Worm (Caenorhabditis elegans): ENCODE measurements around the gene smc-5.

Gene smc-5

DNA sequence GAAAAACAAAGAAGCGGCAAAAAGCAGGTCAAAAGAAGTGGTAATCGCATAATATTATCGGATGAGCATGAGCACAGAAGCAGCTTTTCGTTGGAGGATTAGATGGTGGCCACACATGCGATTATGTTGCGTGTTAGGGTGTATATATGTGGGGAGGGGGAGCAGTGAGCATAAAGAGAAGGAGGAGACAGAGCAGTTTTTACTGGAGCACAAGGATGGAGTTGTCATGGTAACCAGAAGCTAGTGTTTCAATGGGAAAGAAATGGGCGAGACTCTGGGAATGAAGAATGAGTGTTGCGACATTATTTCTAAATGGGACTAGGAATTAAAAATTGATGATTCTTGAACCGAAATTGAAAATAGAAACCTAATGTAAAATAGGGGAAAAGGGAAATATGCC is 6.0 kb downstream of the smc-5 start, which contains the start of gene C27A2.8:
Gene C27A2.8, minus strand, starts transcription at position 117 of the 400 bp plus-strand sequence.
- no peak for TF ChIP-seq klf-2 (GFP tag; conservative IDR thresholded peaks at IDR 0.05)

DNA sequence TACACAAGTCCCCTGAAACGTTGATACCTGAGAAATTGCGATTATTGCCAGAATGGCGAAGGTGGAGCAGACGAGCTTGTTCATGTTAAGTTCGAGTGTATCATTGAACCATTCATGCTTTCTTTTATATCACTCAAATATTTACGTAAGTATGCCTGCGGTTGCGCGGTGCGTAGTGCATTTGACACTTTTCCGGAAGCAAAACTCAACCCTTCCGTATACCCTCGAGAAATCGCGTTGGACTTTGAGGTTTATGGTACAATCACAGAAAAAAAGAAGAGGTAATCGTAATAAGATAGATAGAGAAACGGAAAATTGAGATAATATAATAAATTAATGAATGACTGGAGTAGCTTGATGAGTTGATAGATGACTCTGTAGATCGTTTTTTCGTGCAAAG is 7.6 kb downstream of the smc-5 start, which contains the start of gene idpb-2:
Gene idpb-2, minus strand, starts transcription at position 101 of the 400 bp plus-strand sequence.
- TF ChIP-seq ztf-23 (GFP tag; IDR thresholded peaks at IDR 0.05) (no peak), ztf-29 (GFP tag; IDR thresholded peaks at IDR 0.05) (no peak), klf-2 (GFP tag; conservative IDR thresholded peaks at IDR 0.05) (no peak)

DNA sequence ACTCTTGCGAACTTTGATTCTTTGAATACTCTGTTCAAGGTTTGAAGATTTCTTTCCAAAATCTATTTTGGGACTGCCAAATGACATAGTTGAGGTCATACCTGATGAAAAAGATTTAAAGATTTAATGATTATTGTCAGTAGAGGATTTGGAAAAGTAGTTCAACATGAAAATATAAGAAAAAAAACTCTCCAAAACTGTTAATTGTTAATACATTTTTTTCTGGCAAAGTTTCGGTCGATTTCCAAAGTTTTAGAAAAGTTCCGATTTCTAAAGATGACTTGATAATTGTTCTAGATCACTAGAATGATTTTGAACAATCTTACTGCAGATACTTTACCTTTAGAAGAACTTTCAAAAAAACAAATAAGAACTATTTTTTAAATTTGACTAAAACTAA is 9.3 kb downstream of the smc-5 start, which contains the start of gene C27A2.7:
Gene C27A2.7, minus strand, starts transcription at position 101 of the 400 bp plus-strand sequence.
- TF ChIP-seq tab-1 (GFP tag; IDR thresholded peaks at IDR 0.05): no peak
- TF ChIP-seq klf-2 (GFP tag; conservative IDR thresholded peaks at IDR 0.05): no peak
- TF ChIP-seq ztf-23 (GFP tag; IDR thresholded peaks at IDR 0.05): no peak
- no peak for TF ChIP-seq ztf-29 (GFP tag; IDR thresholded peaks at IDR 0.05)
- TF ChIP-seq flt-1 (GFP tag; IDR thresholded peaks at IDR 0.05): no peak
- no peak for TF ChIP-seq med-1 (GFP tag; optimal IDR thresholded peaks at IDR 0.05; ENCODE audit: insufficient read depth)

DNA sequence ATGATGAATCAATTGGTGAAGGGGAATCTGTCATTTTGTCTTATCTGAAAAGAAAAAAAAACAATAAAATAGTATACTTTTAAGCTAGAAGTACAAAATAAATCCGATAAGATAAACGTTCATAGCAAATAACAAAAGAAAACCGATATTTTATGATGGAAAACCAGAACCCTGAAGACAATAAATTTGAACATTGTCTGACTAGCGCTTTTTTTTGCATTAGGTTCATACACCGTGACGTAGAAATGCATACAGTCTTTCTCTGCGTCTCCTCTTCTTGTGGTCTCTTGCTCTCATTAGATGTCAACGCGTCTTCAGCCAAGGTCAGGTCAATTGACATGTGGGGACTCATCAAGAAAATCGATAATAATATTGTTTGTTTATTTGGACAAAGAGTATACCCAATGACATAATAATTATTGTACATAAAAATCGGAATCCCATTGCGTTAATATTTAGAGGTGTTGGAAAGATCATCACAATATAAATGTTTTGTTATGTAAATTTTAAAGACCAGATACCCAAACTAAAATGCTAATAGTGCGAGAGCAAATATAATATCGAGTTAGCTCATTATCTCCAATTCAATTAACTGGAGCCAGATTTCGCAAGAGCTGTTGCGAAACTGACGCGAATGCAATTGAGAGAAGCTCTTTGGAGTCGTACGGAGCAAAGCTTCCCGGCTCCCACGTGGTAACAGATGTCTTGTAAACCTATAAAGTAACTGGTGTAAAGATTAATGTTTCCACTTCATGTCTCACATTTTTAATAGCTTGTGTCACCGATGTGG is 19.4 kb downstream of the smc-5 start, which contains the start of gene dsh-2:
Gene dsh-2, minus strand, starts transcription at position 51 of the 790 bp plus-strand sequence.
- peak; percentile 63; the same call in 1 of the 2 replicates for TF ChIP-seq T22C8.4 (GFP tag; IDR thresholded peaks at IDR 0.05)
- TF ChIP-seq klf-2 (GFP tag; conservative IDR thresholded peaks at IDR 0.05): no peak

DNA sequence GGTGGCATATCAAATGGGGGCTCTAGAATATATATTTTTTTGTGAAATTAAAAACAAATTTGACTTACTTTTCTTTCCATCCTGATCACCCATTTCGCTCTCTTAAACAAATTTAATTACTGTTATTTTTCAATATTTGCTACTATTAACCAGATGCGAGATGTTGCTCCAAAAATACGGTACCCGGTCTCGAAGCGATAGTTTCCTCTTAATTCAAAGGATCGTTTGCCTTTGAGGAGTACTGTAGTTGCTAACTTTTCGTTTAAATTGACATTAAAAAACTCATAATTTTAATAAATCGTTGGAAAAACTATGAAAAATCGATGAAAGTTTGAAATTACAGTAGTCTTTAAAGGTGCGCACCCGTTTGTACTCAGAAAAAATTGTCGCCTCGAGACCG is 21.4 kb downstream of the smc-5 start, which contains the start of gene C04G6.4:
Gene C04G6.4, minus strand, starts transcription at position 101 of the 400 bp plus-strand sequence.
- TF ChIP-seq cog-1 (tag; optimal IDR thresholded peaks at IDR 0.05) (no peak), tab-1 (GFP tag; IDR thresholded peaks at IDR 0.05) (no peak), med-1 (GFP tag; optimal IDR thresholded peaks at IDR 0.05; ENCODE audit: insufficient read depth) (no peak), klf-2 (GFP tag; conservative IDR thresholded peaks at IDR 0.05) (no peak), flt-1 (GFP tag; IDR thresholded peaks at IDR 0.05) (no peak), ztf-23 (GFP tag; IDR thresholded peaks at IDR 0.05) (no peak), ref-1 (GFP tag; conservative IDR thresholded peaks at IDR 0.05) (no peak), T22C8.4 (GFP tag; IDR thresholded peaks at IDR 0.05) (no peak), ztf-29 (GFP tag; IDR thresholded peaks at IDR 0.05) (no peak)

DNA sequence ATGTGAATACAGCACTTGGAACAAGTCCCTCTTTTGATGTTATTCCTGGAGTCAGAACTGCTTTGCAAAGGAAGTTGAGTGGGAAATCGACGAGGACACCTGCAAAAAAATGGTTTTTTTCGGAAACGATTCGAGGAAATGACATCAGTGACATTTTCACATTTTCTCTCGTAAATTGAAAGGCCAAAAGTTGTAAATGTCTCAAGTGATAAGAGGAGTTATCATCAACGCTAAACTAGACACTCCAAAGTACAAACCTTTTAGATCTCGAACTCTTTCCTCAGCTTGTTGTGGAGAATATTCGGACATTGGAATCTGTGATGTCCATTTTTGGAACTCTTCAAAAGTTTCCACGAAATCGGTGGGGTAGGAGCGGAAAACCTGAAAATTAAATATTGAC is 22.3 kb downstream of the smc-5 start:
- TF ChIP-seq flt-1 (GFP tag; IDR thresholded peaks at IDR 0.05) (no peak), tab-1 (GFP tag; IDR thresholded peaks at IDR 0.05) (no peak), ztf-29 (GFP tag; IDR thresholded peaks at IDR 0.05) (no peak), med-1 (GFP tag; optimal IDR thresholded peaks at IDR 0.05; ENCODE audit: insufficient read depth) (no peak), T22C8.4 (GFP tag; IDR thresholded peaks at IDR 0.05) (no peak), klf-2 (GFP tag; conservative IDR thresholded peaks at IDR 0.05) (no peak), ref-1 (GFP tag; conservative IDR thresholded peaks at IDR 0.05) (no peak), ztf-23 (GFP tag; IDR thresholded peaks at IDR 0.05) (no peak), cog-1 (tag; optimal IDR thresholded peaks at IDR 0.05) (no peak)

DNA sequence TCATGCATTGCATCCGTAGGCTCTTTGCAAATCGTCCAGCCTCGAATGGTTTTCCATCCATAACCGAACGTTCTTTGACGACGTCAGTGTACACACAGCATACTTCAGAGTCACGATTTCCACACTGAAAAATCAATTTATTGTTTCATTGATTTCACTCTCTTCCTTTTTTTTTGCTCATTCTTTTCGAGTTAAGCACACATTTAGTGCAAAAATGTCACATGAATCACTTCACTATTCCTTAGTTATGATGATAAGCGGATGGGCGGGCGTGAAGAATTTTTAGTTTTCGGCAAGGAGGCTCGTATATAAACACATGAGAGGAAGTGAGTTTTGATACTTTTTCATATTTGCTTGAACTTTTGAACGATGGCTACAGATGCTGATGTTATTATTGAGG is 23.5 kb downstream of the smc-5 start, which contains the start of gene txt-9:
Gene txt-9, plus strand, starts transcription at position 336 of the 400 bp plus-strand sequence.
- TF ChIP-seq klf-2 (GFP tag; conservative IDR thresholded peaks at IDR 0.05): no peak
- no peak for TF ChIP-seq cog-1 (tag; optimal IDR thresholded peaks at IDR 0.05)
- TF ChIP-seq ref-1 (GFP tag; conservative IDR thresholded peaks at IDR 0.05): no peak
- TF ChIP-seq tab-1 (GFP tag; IDR thresholded peaks at IDR 0.05): no peak
- TF ChIP-seq ztf-23 (GFP tag; IDR thresholded peaks at IDR 0.05): no peak
- TF ChIP-seq flt-1 (GFP tag; IDR thresholded peaks at IDR 0.05): no peak
- TF ChIP-seq ztf-29 (GFP tag; IDR thresholded peaks at IDR 0.05): no peak
- no peak for TF ChIP-seq med-1 (GFP tag; optimal IDR thresholded peaks at IDR 0.05; ENCODE audit: insufficient read depth)
- TF ChIP-seq T22C8.4 (GFP tag; IDR thresholded peaks at IDR 0.05): no peak

DNA sequence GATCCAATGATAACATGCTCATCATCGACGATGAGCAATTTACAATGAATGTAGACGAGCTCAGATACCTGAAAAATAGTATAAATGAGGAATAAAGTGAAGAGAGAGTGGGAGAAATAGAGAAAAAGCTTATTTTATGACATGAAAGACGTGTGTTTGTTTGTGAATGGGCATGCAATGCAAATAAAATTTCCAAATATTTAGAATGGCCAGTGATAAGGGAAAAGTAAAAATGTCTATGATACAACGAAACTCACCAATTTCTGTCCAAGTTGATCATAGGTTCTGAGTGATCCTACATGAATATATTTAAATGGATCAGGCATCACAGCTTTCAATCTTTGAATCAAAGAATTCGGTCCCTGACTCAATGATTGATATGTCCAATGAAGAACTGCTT is 24.2 kb downstream of the smc-5 start:
- TF ChIP-seq T22C8.4 (GFP tag; IDR thresholded peaks at IDR 0.05) (no peak), flt-1 (GFP tag; IDR thresholded peaks at IDR 0.05) (no peak), ref-1 (GFP tag; conservative IDR thresholded peaks at IDR 0.05) (no peak), med-1 (GFP tag; optimal IDR thresholded peaks at IDR 0.05; ENCODE audit: insufficient read depth) (no peak), ztf-29 (GFP tag; IDR thresholded peaks at IDR 0.05) (no peak), klf-2 (GFP tag; conservative IDR thresholded peaks at IDR 0.05) (no peak), tab-1 (GFP tag; IDR thresholded peaks at IDR 0.05) (no peak), ztf-23 (GFP tag; IDR thresholded peaks at IDR 0.05) (no peak), cog-1 (tag; optimal IDR thresholded peaks at IDR 0.05) (no peak)

DNA sequence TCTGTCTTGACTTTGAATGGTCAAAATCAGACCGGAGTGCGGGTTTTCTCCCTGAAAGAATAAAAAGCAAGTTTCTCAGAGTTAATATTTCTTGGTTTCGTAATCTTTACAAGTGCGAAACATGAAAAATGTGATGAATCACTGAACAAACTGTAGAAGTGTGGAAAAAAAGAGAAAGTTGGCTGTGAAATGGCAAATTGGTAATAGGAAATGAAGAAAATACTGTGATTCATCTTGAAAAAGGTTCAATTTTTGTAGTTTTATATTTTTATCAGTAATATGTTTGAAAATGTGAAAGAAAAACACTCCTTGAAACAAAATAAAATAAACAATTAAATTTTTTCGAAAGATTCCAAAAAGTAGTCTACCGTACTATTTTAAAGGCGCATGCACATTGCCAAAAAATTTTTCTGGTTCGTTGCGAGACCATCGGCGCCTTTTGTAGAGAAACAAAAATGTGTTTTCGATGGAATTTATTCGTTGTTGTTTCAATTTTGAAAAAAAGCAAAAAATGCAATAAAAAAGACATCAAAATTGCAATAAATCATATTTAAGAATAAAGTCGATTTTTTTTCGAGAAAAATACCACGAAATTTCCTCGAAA is 29.8 kb downstream of the smc-5 start, which contains the start of gene pld-1:
Gene pld-1, minus strand, starts transcription at position 51 of the 604 bp plus-strand sequence.
- TF ChIP-seq ref-1 (GFP tag; conservative IDR thresholded peaks at IDR 0.05): no peak
- TF ChIP-seq med-1 (GFP tag; optimal IDR thresholded peaks at IDR 0.05; ENCODE audit: insufficient read depth): no peak
- TF ChIP-seq klf-2 (GFP tag; conservative IDR thresholded peaks at IDR 0.05): no peak
- TF ChIP-seq ztf-23 (GFP tag; IDR thresholded peaks at IDR 0.05): no peak
- no peak for TF ChIP-seq ztf-29 (GFP tag; IDR thresholded peaks at IDR 0.05)
- TF ChIP-seq T22C8.4 (GFP tag; IDR thresholded peaks at IDR 0.05): no peak
- no peak for TF ChIP-seq tab-1 (GFP tag; IDR thresholded peaks at IDR 0.05)
- no peak for TF ChIP-seq cog-1 (tag; optimal IDR thresholded peaks at IDR 0.05)
- TF ChIP-seq flt-1 (GFP tag; IDR thresholded peaks at IDR 0.05): no peak

All from whole organism, midembryonic.